Fruit fly (Drosophila melanogaster) whole organism, pupa: ENCODE measurements around the gene CG10116.

Experiments
- CG10348 ChIP-seq: fragments of 200-800 bp; sonication (Bioruptor generic); IDR thresholded peaks from 2 replicates; pipeline ENCODE4 v1.3.6; 2022; ENCODE audit warnings: missing biosample characterization, missing genetic modification characterization
- CG12605 ChIP-seq: fragments of 200-800 bp; sonication (Bioruptor generic); IDR thresholded peaks from 2 replicates; pipeline ENCODE4 v1.3.6; 2022; ENCODE audit warnings: missing biosample characterization, missing genetic modification characterization
- CG13204 ChIP-seq: fragments of 200-800 bp; sonication (Bioruptor generic); optimal IDR thresholded peaks from 2 replicates; lab custom pipeline; 2018; ENCODE audit warnings: missing biosample characterization, mild to moderate bottlenecking, missing genetic modification characterization, moderate library complexity
- CG14655 ChIP-seq: fragments of 200-800 bp; sonication (Bioruptor generic); optimal IDR thresholded peaks from 3 replicates; lab custom pipeline; 2017; ENCODE audit warnings: mild to moderate bottlenecking, missing biosample characterization, missing genetic modification reagents, missing genetic modification characterization
- CG15710 ChIP-seq: fragments of 200-800 bp; sonication (Bioruptor generic); optimal IDR thresholded peaks from 2 replicates; lab custom pipeline; 2018; ENCODE audit warnings: missing biosample characterization, mild to moderate bottlenecking, missing genetic modification characterization, moderate library complexity
- CG17806 ChIP-seq: fragments of 200-800 bp; sonication (Bioruptor generic); optimal IDR thresholded peaks from 2 replicates; lab custom pipeline; 2018; ENCODE audit warnings: missing biosample characterization, mild to moderate bottlenecking, missing genetic modification characterization, moderate library complexity
- CG32121 ChIP-seq: fragments of 200-800 bp; sonication (Bioruptor generic); IDR thresholded peaks from 2 replicates; pipeline ENCODE4 v1.3.6; 2022; ENCODE audit warnings: missing biosample characterization, missing genetic modification characterization
- CG34367 ChIP-seq: fragments of 200-800 bp; sonication (Bioruptor generic); optimal IDR thresholded peaks from 2 replicates; lab custom pipeline; 2018; ENCODE audit warnings: missing biosample characterization, mild to moderate bottlenecking, missing genetic modification characterization
- CG4496 ChIP-seq: fragments of 200-800 bp; sonication (Bioruptor generic); IDR thresholded peaks from 3 replicates; pipeline ENCODE4 v1.3.6; 2022; ENCODE audit warnings: missing biosample characterization, missing genetic modification characterization
- CG8159 ChIP-seq: fragments of 200-800 bp; sonication (Bioruptor generic); optimal IDR thresholded peaks from 3 replicates; lab custom pipeline; 2018; ENCODE audit warnings: missing biosample characterization, mild to moderate bottlenecking, missing genetic modification characterization, moderate library complexity
- CG8301 ChIP-seq: fragments of 200-800 bp; sonication (Bioruptor generic); optimal IDR thresholded peaks from 2 replicates; lab custom pipeline; 2018; ENCODE audit warnings: missing biosample characterization, mild to moderate bottlenecking, missing genetic modification characterization
- CG9948 ChIP-seq: fragments of 200-800 bp; sonication (Bioruptor generic); optimal IDR thresholded peaks from 2 replicates; lab custom pipeline; 2018; ENCODE audit warnings: missing biosample characterization, mild to moderate bottlenecking, missing genetic modification characterization, moderate library complexity
- D1 ChIP-seq: fragments of 200-800 bp; sonication (Bioruptor generic); optimal IDR thresholded peaks from 2 replicates; lab custom pipeline; 2018; ENCODE audit warnings: missing biosample characterization, mild to moderate bottlenecking, missing genetic modification characterization, moderate library complexity
- EcR ChIP-seq: fragments of 200-800 bp; sonication (Bioruptor generic); optimal IDR thresholded peaks from 3 replicates; lab custom pipeline; 2019; ENCODE audit warnings: missing biosample characterization, missing genetic modification characterization, mild to moderate bottlenecking, moderate library complexity, missing genetic modification reagents
- Ets98B ChIP-seq: fragments of 200-800 bp; sonication (Bioruptor generic); IDR thresholded peaks from 2 replicates; pipeline ENCODE4 v1.3.6; 2022; ENCODE audit warnings: missing biosample characterization, missing genetic modification characterization
- Pif1A ChIP-seq: fragments of 200-800 bp; sonication (Bioruptor generic); optimal IDR thresholded peaks from 3 replicates; lab custom pipeline; 2016; ENCODE audit warnings: missing biosample characterization, missing genetic modification characterization
- Pif1B ChIP-seq: fragments of 200-800 bp; sonication (Bioruptor generic); optimal IDR thresholded peaks from 3 replicates; lab custom pipeline; 2016; ENCODE audit warnings: missing biosample characterization, missing genetic modification characterization
- Snoo ChIP-seq: fragments of 200-800 bp; sonication (Bioruptor generic); optimal IDR thresholded peaks from 3 replicates; lab custom pipeline; 2017; ENCODE audit warnings: missing biosample characterization, mild to moderate bottlenecking, missing genetic modification characterization, inconsistent platforms
- fd96Ca ChIP-seq: fragments of 200-800 bp; sonication (Bioruptor generic); IDR thresholded peaks from 3 replicates; pipeline ENCODE4 v1.3.6; 2022; ENCODE audit warnings: missing biosample characterization, missing genetic modification characterization
- gl ChIP-seq: fragments of 200-800 bp; sonication (Bioruptor generic); optimal IDR thresholded peaks from 2 replicates; lab custom pipeline; 2018; ENCODE audit warnings: missing biosample characterization, mild to moderate bottlenecking, missing genetic modification characterization
- rn ChIP-seq: fragments of 200-800 bp; sonication (Bioruptor generic); IDR thresholded peaks from 2 replicates; pipeline ENCODE4 v1.3.6; 2022; ENCODE audit warnings: missing biosample characterization, missing genetic modification characterization

The CG10116 gene

dm6 chr3L:13457133-13457532 lies at the start of gene CG10116:
Gene CG10116 (minus strand): TSS chr3L:13457238.
- TF ChIP-seq rn (GFP tag; lab: Robert Waterston, UW) (no peak), gl (tag; lab: Kevin White, UChicago) (no peak), CG4496 (no peak), Snoo (tag; lab: Kevin White, UChicago) (no peak), fd96Ca (GFP tag; lab: Robert Waterston, UW) (no peak), CG9948 (tag; lab: Kevin White, UChicago) (no peak), EcR (no peak), CG12605 (no peak), CG15710 (tag; lab: Kevin White, UChicago) (no peak), CG17806 (tag; lab: Kevin White, UChicago) (no peak), CG14655 (GFP tag; lab: Kevin White, UChicago) (no peak), Pif1B (no peak)

- TF ChIP-seq Pif1A (GFP tag; lab: Kevin White, UChicago) (no peak), CG9948 (tag; lab: Kevin White, UChicago) (no peak), CG10348 (GFP tag; lab: Robert Waterston, UW) (no peak)
Observed at dm6 chr3L:13503631-13504030, 46.6 kb upstream of the CG10116 start.

- TF ChIP-seq Ets98B: no peak
- TF ChIP-seq fd96Ca (GFP tag; lab: Robert Waterston, UW): no peak
- no peak for TF ChIP-seq Pif1A (GFP tag; lab: Kevin White, UChicago)
- TF ChIP-seq D1 (tag; lab: Kevin White, UChicago): no peak
- no peak for TF ChIP-seq CG32121 (GFP tag; lab: Robert Waterston, UW)
- TF ChIP-seq CG13204 (GFP tag; lab: Kevin White, UChicago): no peak
- no peak for TF ChIP-seq CG15710 (tag; lab: Kevin White, UChicago)
- no peak for TF ChIP-seq CG8301
- TF ChIP-seq CG9948 (tag; lab: Kevin White, UChicago): no peak
- no peak for TF ChIP-seq rn (GFP tag; lab: Robert Waterston, UW)
- TF ChIP-seq CG34367 (tag; lab: Kevin White, UChicago): no peak
Observed at dm6 chr3L:13502484-13503109, 45.6 kb upstream of the CG10116 start, which contains the start of gene Spt20. Gene Spt20 (plus strand): TSS chr3L:13502707.

DNA sequence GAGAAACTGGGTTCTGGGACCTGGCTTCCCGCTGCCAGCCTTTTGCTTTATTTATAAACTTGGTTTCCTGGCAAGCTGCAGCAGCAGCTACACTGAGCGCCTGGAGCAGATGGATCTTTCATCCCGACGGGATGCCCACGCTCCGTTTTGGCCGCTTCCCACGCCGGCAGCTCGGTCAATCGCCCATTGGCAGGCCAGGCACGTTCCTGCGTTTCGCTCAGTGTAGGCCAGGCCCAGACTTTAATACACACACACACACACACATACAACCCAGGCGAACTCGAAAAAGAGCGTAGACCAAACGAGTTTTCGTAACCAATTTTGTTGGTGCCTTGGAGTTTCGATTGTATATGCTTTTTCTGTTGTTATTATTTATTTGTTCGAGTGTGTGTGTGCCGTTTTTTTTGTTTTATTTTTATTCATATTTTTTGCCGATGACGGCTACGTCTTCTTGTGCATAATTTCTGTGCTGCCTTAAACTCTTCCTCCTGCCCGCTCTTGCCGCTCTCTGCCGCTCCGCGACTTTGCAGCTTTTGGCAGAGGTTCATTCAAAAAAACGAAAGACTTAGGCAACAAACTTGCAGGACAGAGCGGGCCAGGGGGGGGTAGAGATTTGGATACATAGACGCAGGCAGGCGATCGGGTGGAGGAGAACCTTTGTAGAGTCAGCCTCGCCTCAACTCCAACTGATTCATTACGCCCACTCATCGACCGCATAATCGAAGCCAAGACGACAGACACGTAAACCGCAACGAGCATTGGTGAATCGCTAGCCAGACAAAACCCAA lies 43.1 kb upstream of the CG10116 start:
- TF ChIP-seq CG8301: peak; percentile 71
- TF ChIP-seq rn (GFP tag; lab: Robert Waterston, UW): peak; percentile 57
- TF ChIP-seq CG32121 (GFP tag; lab: Robert Waterston, UW): peak; percentile 52; the same call in 1 of the 2 replicates
- TF ChIP-seq D1 (tag; lab: Kevin White, UChicago): no peak
- no peak for TF ChIP-seq CG14655 (GFP tag; lab: Kevin White, UChicago)
- TF ChIP-seq CG10348 (GFP tag; lab: Robert Waterston, UW): no peak
- peak; percentile 84 for TF ChIP-seq Snoo (tag; lab: Kevin White, UChicago)
- TF ChIP-seq CG15710 (tag; lab: Kevin White, UChicago): peak; percentile 82
- TF ChIP-seq Ets98B: peak; percentile 85
- peak; percentile 73 for TF ChIP-seq CG34367 (tag; lab: Kevin White, UChicago)
- TF ChIP-seq CG12605: peak; percentile 54; the same call in 1 of the 2 replicates
- peak; percentile 86 for TF ChIP-seq EcR
- TF ChIP-seq gl (tag; lab: Kevin White, UChicago): peak; percentile 74
- TF ChIP-seq CG17806 (tag; lab: Kevin White, UChicago): peak; percentile 79
- TF ChIP-seq CG4496: peak; percentile 88
- peak; percentile 83 for TF ChIP-seq CG8159 (tag; lab: Kevin White, UChicago)
- peak; percentile 80 for TF ChIP-seq fd96Ca (GFP tag; lab: Robert Waterston, UW)
- no peak for TF ChIP-seq Pif1B
- peak; percentile 77 for TF ChIP-seq CG9948 (tag; lab: Kevin White, UChicago)
- no peak for TF ChIP-seq Pif1A (GFP tag; lab: Kevin White, UChicago)
- peak; percentile 86 for TF ChIP-seq CG13204 (GFP tag; lab: Kevin White, UChicago)

DNA sequence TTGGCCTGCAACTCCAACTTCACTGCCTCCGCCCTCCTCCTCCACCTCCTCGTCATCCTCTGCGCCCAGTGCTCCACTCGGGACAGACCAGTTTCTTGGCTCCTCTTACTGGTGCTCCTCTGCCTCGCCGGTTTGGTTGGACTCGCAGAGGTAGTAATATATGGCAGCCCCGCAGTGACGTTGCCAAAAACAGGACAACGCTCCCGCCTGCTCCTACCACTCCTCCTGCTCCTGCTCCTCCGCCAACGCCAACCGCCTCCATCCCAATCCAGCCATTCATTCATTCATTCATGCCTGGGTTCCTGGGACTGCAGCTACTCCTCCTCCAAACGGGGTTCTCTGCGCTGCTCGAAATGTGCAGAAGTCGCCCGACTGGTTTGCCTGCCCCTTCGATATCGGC lies 42.5 kb upstream of the CG10116 start:
- TF ChIP-seq Ets98B: no peak
- peak; percentile 96 for TF ChIP-seq EcR

- TF ChIP-seq CG9948 (tag; lab: Kevin White, UChicago) (peak; percentile 28), CG14655 (GFP tag; lab: Kevin White, UChicago) (peak; percentile 26), rn (GFP tag; lab: Robert Waterston, UW) (no peak), CG10348 (GFP tag; lab: Robert Waterston, UW) (no peak), EcR (peak; percentile 64), CG12605 (peak; percentile 46; the same call in 1 of the 2 replicates), Pif1B (peak; percentile 9), gl (tag; lab: Kevin White, UChicago) (peak; percentile 68), Snoo (tag; lab: Kevin White, UChicago) (peak; percentile 64), fd96Ca (GFP tag; lab: Robert Waterston, UW) (peak; percentile 60; the same call in 1 of the 3 replicates), CG13204 (GFP tag; lab: Kevin White, UChicago) (peak; percentile 77), CG4496 (peak; percentile 45; the same call in 1 of the 3 replicates), Ets98B (peak; percentile 40; the same call in 1 of the 2 replicates), CG17806 (tag; lab: Kevin White, UChicago) (peak; percentile 1), CG34367 (tag; lab: Kevin White, UChicago) (peak; percentile 34), CG8159 (tag; lab: Kevin White, UChicago) (peak; percentile 50), CG32121 (GFP tag; lab: Robert Waterston, UW) (peak; percentile 42), CG8301 (no peak), D1 (tag; lab: Kevin White, UChicago) (no peak), CG15710 (tag; lab: Kevin White, UChicago) (peak; percentile 54), Pif1A (GFP tag; lab: Kevin White, UChicago) (no peak)
Observed at dm6 chr3L:13497720-13498355, 40.8 kb upstream of the CG10116 start.
